Worm (Caenorhabditis elegans) whole organism, midembryonic: Measurements from ENCODE around the gene str-233.
"Not testable (repeated sequence)": the region's sequence is repeated elsewhere in the genome, so short reads cannot be mapped to it uniquely, and the experiment has no call there.

Experiments
- T22C8.4 ChIP-seq: fragments of 200-800 bp; sonication (Bioruptor generic); IDR thresholded peaks from 2 replicates; pipeline ENCODE4 v1.3.6; 2022; ENCODE audit warnings: missing genetic modification characterization, missing compliant biosample characterization
- cog-1 ChIP-seq: sonication (generic microtip); optimal IDR thresholded peaks from 2 replicates; lab custom pipeline; 2016; ENCODE audit warnings: missing genetic modification characterization, missing compliant biosample characterization
- flt-1 ChIP-seq: fragments of 200-800 bp; sonication (Bioruptor generic); IDR thresholded peaks from 2 replicates; pipeline ENCODE4 v1.3.6; 2022; ENCODE audit warnings: missing genetic modification characterization, missing compliant biosample characterization
- klf-2 ChIP-seq: fragments of 200-800 bp; sonication (Bioruptor generic); conservative IDR thresholded peaks from 2 replicates; pipeline ENCODE4 v1.3.6; 2022; ENCODE audit warnings: missing genetic modification reagents, missing genetic modification characterization, missing compliant biosample characterization
- med-1 ChIP-seq: sonication (generic microtip); optimal IDR thresholded peaks from 2 replicates; lab custom pipeline; 2017; ENCODE audit warnings: missing genetic modification characterization, mild to moderate bottlenecking, missing compliant biosample characterization, antibody characterized with exemption, missing genetic modification reagents; ENCODE audit not compliant: insufficient read depth
- ref-1 ChIP-seq: fragments of 200-800 bp; sonication (Bioruptor generic); conservative IDR thresholded peaks from 2 replicates; pipeline ENCODE4 v1.3.6; 2022; ENCODE audit warnings: missing genetic modification reagents, missing genetic modification characterization, missing compliant biosample characterization
- tab-1 ChIP-seq: fragments of 200-800 bp; sonication (Bioruptor generic); IDR thresholded peaks from 2 replicates; pipeline ENCODE4 v1.3.6; 2022; ENCODE audit warnings: missing genetic modification characterization, missing compliant biosample characterization
- ztf-23 ChIP-seq: fragments of 200-800 bp; sonication (Bioruptor generic); IDR thresholded peaks from 2 replicates; pipeline ENCODE4 v1.3.6; 2022; ENCODE audit warnings: missing genetic modification reagents, missing genetic modification characterization, missing compliant biosample characterization
- ztf-29 ChIP-seq: fragments of 200-800 bp; sonication (Bioruptor generic); IDR thresholded peaks from 2 replicates; pipeline ENCODE4 v1.3.6; 2022; ENCODE audit warnings: missing genetic modification reagents, missing genetic modification characterization, missing compliant biosample characterization

str-233 gene

ce11 chrV:16007505-16007904 is 2.0 kb downstream of the str-233 start, which contains the start of gene str-231:
TSS of gene str-231 (minus strand) at chrV:16007605.
- TF ChIP-seq ztf-29 (GFP tag; lab: Robert Waterston, UW) (no peak), flt-1 (GFP tag; lab: Robert Waterston, UW) (no peak), cog-1 (tag; lab: Kevin White, UChicago) (no peak), med-1 (GFP tag; lab: Kevin White, UChicago) (no peak), tab-1 (no peak), ref-1 (GFP tag; lab: Robert Waterston, UW) (no peak), klf-2 (GFP tag; lab: Robert Waterston, UW) (no peak), T22C8.4 (no peak), ztf-23 (no peak)

ce11 chrV:16002288-16002687 is 7.2 kb downstream of the str-233 start, which contains the start of gene nhr-63:
TSS of gene nhr-63 (plus strand) at chrV:16002588.
- no peak for TF ChIP-seq cog-1 (tag; lab: Kevin White, UChicago)
- TF ChIP-seq ztf-23: no peak
- no peak for TF ChIP-seq ztf-29 (GFP tag; lab: Robert Waterston, UW)
- no peak for TF ChIP-seq klf-2 (GFP tag; lab: Robert Waterston, UW)
- TF ChIP-seq T22C8.4: no peak
- no peak for TF ChIP-seq tab-1
- TF ChIP-seq med-1 (GFP tag; lab: Kevin White, UChicago): no peak
- no peak for TF ChIP-seq flt-1 (GFP tag; lab: Robert Waterston, UW)
- TF ChIP-seq ref-1 (GFP tag; lab: Robert Waterston, UW): no peak

ce11 chrV:16000433-16000832 is 9.0 kb downstream of the str-233 start, which contains the start of gene nhr-50:
TSS of gene nhr-50 (minus strand) at chrV:16000631.
- TF ChIP-seq klf-2 (GFP tag; lab: Robert Waterston, UW) (no peak), ref-1 (GFP tag; lab: Robert Waterston, UW) (no peak), cog-1 (tag; lab: Kevin White, UChicago) (no peak), T22C8.4 (no peak), med-1 (GFP tag; lab: Kevin White, UChicago) (no peak), ztf-29 (GFP tag; lab: Robert Waterston, UW) (no peak), flt-1 (GFP tag; lab: Robert Waterston, UW) (no peak), ztf-23 (no peak), tab-1 (no peak)

- no peak for TF ChIP-seq ztf-23
- TF ChIP-seq klf-2 (GFP tag; lab: Robert Waterston, UW): no peak
- TF ChIP-seq med-1 (GFP tag; lab: Kevin White, UChicago): no peak
- no peak for TF ChIP-seq ztf-29 (GFP tag; lab: Robert Waterston, UW)
- TF ChIP-seq T22C8.4: no peak
- no peak for TF ChIP-seq cog-1 (tag; lab: Kevin White, UChicago)
- TF ChIP-seq tab-1: no peak
These were observed 12.7 kb downstream of the str-233 start, which contains the start of the genes C06C6.9 and C06C6.8 for ce11 chrV:15996655-15997186. TSS of gene C06C6.9 (minus strand) at chrV:15996755. TSS of gene C06C6.8 (plus strand) at chrV:15997136.

ce11 chrV:15991850-15992249 is 17.6 kb downstream of the str-233 start, which contains the start of gene C06C6.7:
TSS of gene C06C6.7 (plus strand) at chrV:15992150.
- TF ChIP-seq ref-1, flt-1, klf-2 (GFP tag; lab: Robert Waterston, UW): not testable (repeated sequence)

ce11 chrV:15988074-15988473 is 21.4 kb downstream of the str-233 start, which contains the start of gene F36G9.15:
TSS of gene F36G9.15 (minus strand) at chrV:15988174.
- TF ChIP-seq cog-1 (tag; lab: Kevin White, UChicago): no peak
- TF ChIP-seq flt-1 (GFP tag; lab: Robert Waterston, UW): no peak
- no peak for TF ChIP-seq klf-2 (GFP tag; lab: Robert Waterston, UW)
- no peak for TF ChIP-seq T22C8.4
- TF ChIP-seq ztf-29 (GFP tag; lab: Robert Waterston, UW): no peak
- TF ChIP-seq ztf-23: no peak
- no peak for TF ChIP-seq tab-1
- TF ChIP-seq med-1 (GFP tag; lab: Kevin White, UChicago): no peak

ce11 chrV:15982733-15983344 is 26.6 kb downstream of the str-233 start, which contains the start of the genes fbxa-99 and F36G9.13:
TSS of gene fbxa-99 (minus strand) at chrV:15982854.
TSS of gene F36G9.13 (plus strand) at chrV:15983294.
- TF ChIP-seq ztf-23 (no peak), klf-2 (GFP tag; lab: Robert Waterston, UW) (no peak), med-1 (GFP tag; lab: Kevin White, UChicago) (no peak), ztf-29 (GFP tag; lab: Robert Waterston, UW) (no peak), flt-1 (GFP tag; lab: Robert Waterston, UW) (no peak), tab-1 (no peak), ref-1 (GFP tag; lab: Robert Waterston, UW) (no peak), cog-1 (tag; lab: Kevin White, UChicago) (no peak), T22C8.4 (no peak)

ce11 chrV:15978232-15978764 is 31.2 kb downstream of the str-233 start, which contains the start of gene oac-20:
TSS of gene oac-20 (plus strand) at chrV:15978714.
- TF ChIP-seq flt-1 (GFP tag; lab: Robert Waterston, UW) (no peak), ref-1 (GFP tag; lab: Robert Waterston, UW) (no peak), med-1 (GFP tag; lab: Kevin White, UChicago) (no peak), klf-2 (GFP tag; lab: Robert Waterston, UW) (no peak), ztf-23 (no peak), ztf-29 (GFP tag; lab: Robert Waterston, UW) (no peak), cog-1 (tag; lab: Kevin White, UChicago) (no peak), T22C8.4 (no peak), tab-1 (no peak)

- no peak for TF ChIP-seq ref-1 (GFP tag; lab: Robert Waterston, UW)
- no peak for TF ChIP-seq tab-1
- no peak for TF ChIP-seq med-1 (GFP tag; lab: Kevin White, UChicago)
- TF ChIP-seq T22C8.4: no peak
- no peak for TF ChIP-seq klf-2 (GFP tag; lab: Robert Waterston, UW)
These were observed 33.6 kb downstream of the str-233 start, which contains the start of gene clec-232 for ce11 chrV:15975845-15976244. TSS of gene clec-232 (plus strand) at chrV:15976145.
